Worm (Caenorhabditis elegans): Measurements from ENCODE around the gene Y53F4B.43.

- TF ChIP-seq him-1 (tag; optimal IDR thresholded peaks at IDR 0.05) (no peak), W03F9.2 (tag; optimal IDR thresholded peaks at IDR 0.05) (no peak)
Measured at ce11 chrII:14940325-14940724, 47.9 kb upstream of the Y53F4B.43 start.
